Fruit fly (Drosophila melanogaster) whole organism, prepupa: Measurements from ENCODE around the gene Ance-2.
A peak's percentile ranks its signal among the peaks of the same experiment; 100 is the strongest.

ENCODE experiments used
- CG3919 ChIP-seq: fragments of 200-800 bp; sonication (Bioruptor generic); optimal IDR thresholded peaks from 3 replicates; lab custom pipeline; 2016; ENCODE audit warnings: missing biosample characterization, missing genetic modification characterization
- Hr4 ChIP-seq: fragments of 200-800 bp; sonication (Bioruptor generic); optimal IDR thresholded peaks from 3 replicates; lab custom pipeline; 2016; ENCODE audit warnings: missing biosample characterization, missing genetic modification characterization

- peak; percentile 3 for TF ChIP-seq CG3919 (GFP tag; lab: Kevin White, UChicago)
- peak; percentile 30 for TF ChIP-seq Hr4 (GFP tag; lab: Kevin White, UChicago)
These were observed 22.2 kb downstream of the Ance-2 start, which contains the start of gene CG42711 for dm6 chr2L:13931318-13931717.
